Fruit fly (Drosophila melanogaster): ENCODE results near the gene Mcm6.

DNA sequence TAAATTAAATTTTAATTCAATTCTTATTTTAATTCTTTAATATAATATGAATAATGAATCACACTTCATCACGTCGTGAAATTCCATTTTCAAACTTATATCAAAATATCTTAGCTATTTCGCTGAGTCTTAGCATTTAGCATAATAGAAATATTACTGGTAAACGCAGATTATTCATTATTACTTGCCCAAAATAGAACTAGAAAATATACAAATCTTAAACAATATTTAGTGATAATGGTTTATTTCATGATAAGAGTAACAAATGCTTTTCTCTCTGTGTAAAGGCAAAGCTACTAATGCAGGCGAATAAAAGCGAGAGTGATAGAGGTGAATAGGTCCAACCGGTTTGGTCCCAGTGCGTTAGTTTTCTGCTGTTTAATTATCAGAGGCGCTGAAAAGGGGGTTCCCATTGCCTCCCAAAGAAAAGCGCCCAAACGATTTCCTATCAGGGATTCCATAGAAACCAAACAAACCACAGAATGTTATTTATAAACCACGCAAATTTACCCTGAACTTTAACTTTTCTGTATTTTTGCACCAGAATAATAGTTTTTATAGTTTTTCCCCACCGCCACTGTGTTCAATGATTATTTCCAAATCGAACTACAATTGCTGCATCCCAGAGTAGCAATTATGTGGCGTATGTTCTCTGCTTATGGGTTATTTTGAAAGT lies 11.2 kb upstream of the Mcm6 start:
- TF ChIP-seq CG1832 (GFP tag; optimal IDR thresholded peaks at IDR 0.05) (no peak), CG11695 (GFP tag; IDR thresholded peaks at IDR 0.05) (no peak), Ets97D (GFP tag; optimal IDR thresholded peaks at IDR 0.05) (no peak)
